Worm (Caenorhabditis elegans): ENCODE data around the gene ZK121.2.

Gene ZK121.2

DNA sequence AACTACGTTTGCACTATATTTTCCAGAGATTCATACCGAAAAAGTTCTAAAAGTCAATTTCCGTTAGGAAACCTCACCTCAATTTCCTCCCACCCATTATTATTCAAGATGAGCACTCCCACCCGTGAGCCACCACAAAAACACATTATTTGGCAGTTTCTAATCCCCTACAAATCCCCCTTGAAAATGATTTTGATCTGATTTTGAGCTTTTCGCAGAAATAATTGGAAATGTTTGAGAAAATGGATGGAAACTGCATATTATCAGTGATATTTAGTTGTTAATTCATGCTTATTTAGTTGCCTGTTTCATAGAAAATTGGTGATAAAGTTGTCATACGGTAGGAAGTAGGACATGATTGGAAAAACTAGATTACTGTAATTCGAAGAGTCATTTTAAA is 952 bp upstream of the ZK121.2 start:
- TF ChIP-seq ztf-11 (tag; optimal IDR thresholded peaks at IDR 0.05) (no peak), unc-62 (GFP tag; optimal IDR thresholded peaks at IDR 0.05 in 1 of 2) (peak in 1 of 2 experiments; percentile 86), unc-62 (tag; optimal IDR thresholded peaks at IDR 0.05) (no peak)

ce11 chrIII:5343555-5343954 is 2.1 kb downstream of the ZK121.2 start:
- TF ChIP-seq hmg-1.1 (GFP tag; IDR thresholded peaks at IDR 0.05) = no peak
- peak; percentile 90 for TF ChIP-seq aha-1 (tag)

- TF ChIP-seq mdl-1 (tag; optimal IDR thresholded peaks at IDR 0.05) (no peak), attf-4 (tag; optimal IDR thresholded peaks at IDR 0.05) (no peak), mxl-2 (GFP tag; conservative IDR thresholded peaks at IDR 0.05) (no peak), ceh-82 (tag; optimal IDR thresholded peaks at IDR 0.05) (no peak), lin-1 (GFP tag; IDR thresholded peaks at IDR 0.05) (no peak), daf-12 (tag; optimal IDR thresholded peaks at IDR 0.05) (no peak), spr-3 (GFP tag; optimal IDR thresholded peaks at IDR 0.05) (no peak), F49E8.2 (tag; optimal IDR thresholded peaks at IDR 0.05; ENCODE audit: borderline replicate concordance) (no peak), unc-62 (GFP tag; optimal IDR thresholded peaks at IDR 0.05 in 1 of 2) (no peak), unc-62 (tag; optimal IDR thresholded peaks at IDR 0.05) (no peak), lin-39 (tag; optimal IDR thresholded peaks at IDR 0.05) (no peak), lin-15B (tag; optimal IDR thresholded peaks at IDR 0.05) (no peak), snpc-1.2 (GFP tag; IDR thresholded peaks at IDR 0.05) (no peak), sdz-12 (GFP tag; optimal IDR thresholded peaks at IDR 0.05) (no peak), zip-11 (GFP tag; IDR thresholded peaks at IDR 0.05) (no peak), nhr-25 (tag; optimal IDR thresholded peaks at IDR 0.05; ENCODE audit: borderline replicate concordance, insufficient read depth) (no peak), fos-1 (tag; optimal IDR thresholded peaks at IDR 0.05) (no peak), dpl-1 (GFP tag; optimal IDR thresholded peaks at IDR 0.05) (no peak), F26F4.8 (GFP tag; conservative IDR thresholded peaks at IDR 0.05) (no peak), nhr-102 (tag; optimal IDR thresholded peaks at IDR 0.05) (no peak)
Observed at ce11 chrIII:5344561-5344960, 3.1 kb downstream of the ZK121.2 start.

ce11 chrIII:5346017-5346416 is 4.5 kb downstream of the ZK121.2 start, which contains the start of gene glrx-21:
Gene glrx-21 (minus strand): TSS chrIII:5346117.
- TF ChIP-seq lin-29 (GFP tag; IDR thresholded peaks at IDR 0.05) = no peak
- TF ChIP-seq php-3 (GFP tag; IDR thresholded peaks at IDR 0.05) = no peak
- TF ChIP-seq nhr-76 (tag; optimal IDR thresholded peaks at IDR 0.05) = no peak
- TF ChIP-seq nhr-41 (GFP tag; IDR thresholded peaks at IDR 0.05) = no peak
- no peak for TF ChIP-seq mdl-1 (tag; optimal IDR thresholded peaks at IDR 0.05)
- TF ChIP-seq nhr-42 (GFP tag; IDR thresholded peaks at IDR 0.05) = no peak
- TF ChIP-seq Y5F2A.4 (GFP tag; optimal IDR thresholded peaks at IDR 0.05) = no peak
- TF ChIP-seq T20F7.1 (GFP tag; optimal IDR thresholded peaks at IDR 0.05) = no peak
- TF ChIP-seq nhr-111 (GFP tag; optimal IDR thresholded peaks at IDR 0.05) = no peak
- no peak for TF ChIP-seq F37D6.2 (tag; optimal IDR thresholded peaks at IDR 0.05)
- no peak for TF ChIP-seq hlh-30 (tag; optimal IDR thresholded peaks at IDR 0.05; ENCODE audit: insufficient read depth)
- no peak for TF ChIP-seq vab-7 (GFP tag; IDR thresholded peaks at IDR 0.05)
- TF ChIP-seq tag-97 (GFP tag; IDR thresholded peaks at IDR 0.05) = no peak
- TF ChIP-seq lin-39 (tag; optimal IDR thresholded peaks at IDR 0.05) = no peak

DNA sequence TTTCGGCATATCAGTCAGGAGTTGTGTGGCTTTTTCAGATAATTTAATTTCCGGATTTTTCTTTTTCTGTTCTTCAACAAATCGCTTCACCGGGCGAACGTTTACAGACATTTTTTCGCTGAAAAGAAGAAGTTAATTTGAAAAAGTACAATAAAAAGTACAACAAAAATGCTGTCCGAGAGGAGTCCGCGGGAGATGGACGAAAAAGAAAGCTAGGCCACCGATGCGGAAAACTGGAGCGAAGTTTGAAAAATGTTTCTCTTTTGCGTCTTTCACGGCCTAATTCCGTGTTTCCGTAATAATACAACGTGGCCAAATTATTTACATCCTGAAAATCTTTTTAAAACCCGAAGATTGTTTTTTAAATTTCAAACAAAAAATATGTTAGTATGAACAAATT is 7.8 kb downstream of the ZK121.2 start, which contains the start of gene thoc-5:
Gene thoc-5, minus strand, starts transcription at position 152 of the 400 bp plus-strand sequence.
- TF ChIP-seq nhr-102 (tag; optimal IDR thresholded peaks at IDR 0.05) (peak; percentile 55), mep-1 (tag; optimal IDR thresholded peaks at IDR 0.05) (peak; percentile 53), lsy-2 (tag; optimal IDR thresholded peaks at IDR 0.05) (peak in 1 of 2 experiments; percentile 87), sdz-12 (GFP tag; optimal IDR thresholded peaks at IDR 0.05) (peak; percentile 75), lin-15B (tag; optimal IDR thresholded peaks at IDR 0.05) (no peak), nhr-28 (tag; optimal IDR thresholded peaks at IDR 0.05) (peak; percentile 34), hmg-1.1 (GFP tag; IDR thresholded peaks at IDR 0.05) (0 out of 2 replicates have a peak, but pooled peaks have one; percentile 37), lin-1 (GFP tag; IDR thresholded peaks at IDR 0.05) (no peak), ZK337.2 (GFP tag; IDR thresholded peaks at IDR 0.05) (peak; percentile 92), tra-1 (GFP tag; IDR thresholded peaks at IDR 0.05) (peak; percentile 72; the same call in 1 of the 2 replicates), duxl-1 (tag; optimal IDR thresholded peaks at IDR 0.05; ENCODE audit: poor library complexity) (peak; percentile 65), unc-130 (GFP tag; optimal IDR thresholded peaks at IDR 0.05) (peak; percentile 94), madf-9 (GFP tag; conservative IDR thresholded peaks at IDR 0.05) (peak; percentile 80), madf-5 (GFP tag; IDR thresholded peaks at IDR 0.05) (peak in 1 of 2 experiments; percentile 43; a peak in 1 of 4 replicates), fkh-10 (GFP tag; optimal IDR thresholded peaks at IDR 0.05) (no peak), php-3 (GFP tag; IDR thresholded peaks at IDR 0.05) (peak; percentile 48; the same call in 1 of the 2 replicates)
